Fruit fly (Drosophila melanogaster) whole organism, embryonic: ENCODE results near the gene Rpt6R.

Experiments used
- Ada2b ChIP-seq: fragments of 200-800 bp; sonication (Bioruptor generic); IDR thresholded peaks from 2 replicates; pipeline ENCODE4 v1.3.6; 2022; ENCODE audit warnings: missing biosample characterization, missing genetic modification characterization
- Aef1 ChIP-seq: fragments of 200-800 bp; sonication (Bioruptor generic); IDR thresholded peaks from 3 replicates; pipeline ENCODE4 v1.3.6; 2022; ENCODE audit warnings: missing biosample characterization, missing genetic modification characterization
- CG13287 ChIP-seq: fragments of 200-800 bp; sonication (Bioruptor generic); IDR thresholded peaks from 2 replicates; pipeline ENCODE4 v1.3.6; 2022; ENCODE audit warnings: missing biosample characterization, missing genetic modification characterization; ENCODE audit not compliant: partially characterized antibody
- CG13424 ChIP-seq: fragments of 200-800 bp; sonication (Bioruptor generic); optimal IDR thresholded peaks from 2 replicates; lab custom pipeline; 2019; ENCODE audit warnings: missing biosample characterization, mild to moderate bottlenecking, missing genetic modification characterization, moderate library complexity
- CG13775 ChIP-seq: fragments of 200-800 bp; sonication (Bioruptor generic); optimal IDR thresholded peaks from 3 replicates; lab custom pipeline; 2017; ENCODE audit warnings: missing biosample characterization, mild to moderate bottlenecking, missing genetic modification characterization
- CG14667 ChIP-seq: fragments of 200-800 bp; sonication (Bioruptor generic); IDR thresholded peaks from 2 replicates; pipeline ENCODE4 v1.3.6; 2022; ENCODE audit warnings: missing biosample characterization, missing genetic modification characterization
- CG14860 ChIP-seq: fragments of 200-800 bp; sonication (Bioruptor generic); IDR thresholded peaks from 3 replicates; pipeline ENCODE4 v1.3.6; 2022; ENCODE audit warnings: missing biosample characterization, missing genetic modification characterization; ENCODE audit not compliant: partially characterized antibody
- CG15514 ChIP-seq: fragments of 200-800 bp; sonication (Bioruptor generic); optimal IDR thresholded peaks from 3 replicates; lab custom pipeline; 2017; ENCODE audit warnings: missing biosample characterization, missing genetic modification characterization, mild to moderate bottlenecking, moderate library complexity, missing genetic modification reagents
- CG17186 ChIP-seq: fragments of 200-800 bp; sonication (Bioruptor generic); optimal IDR thresholded peaks from 3 replicates; lab custom pipeline; 2017; ENCODE audit warnings: missing biosample characterization, missing genetic modification reagents, missing genetic modification characterization
- CG17361 ChIP-seq: fragments of 200-800 bp; sonication (Bioruptor generic); IDR thresholded peaks from 3 replicates; pipeline ENCODE4 v1.3.6; 2022; ENCODE audit warnings: missing biosample characterization, missing genetic modification characterization
- CG17802 ChIP-seq: fragments of 200-800 bp; sonication (Bioruptor generic); optimal IDR thresholded peaks from 2 replicates; lab custom pipeline; 2018; ENCODE audit warnings: missing biosample characterization, mild to moderate bottlenecking, missing genetic modification characterization, moderate library complexity
- CG18476 ChIP-seq: fragments of 200-800 bp; sonication (Bioruptor generic); optimal IDR thresholded peaks from 2 replicates; lab custom pipeline; 2016; ENCODE audit warnings: missing biosample characterization, mild to moderate bottlenecking, missing genetic modification characterization
- CG18764 ChIP-seq: fragments of 200-800 bp; sonication (Bioruptor generic); optimal IDR thresholded peaks from 3 replicates; lab custom pipeline; 2016; ENCODE audit warnings: missing biosample characterization, missing genetic modification characterization
- CG32532 ChIP-seq: fragments of 200-800 bp; sonication (Bioruptor generic); IDR thresholded peaks from 2 replicates; pipeline ENCODE4 v1.3.6; 2022; ENCODE audit warnings: missing biosample characterization, missing genetic modification characterization
- CG32767 ChIP-seq: fragments of 200-800 bp; sonication (Bioruptor generic); IDR thresholded peaks from 2 replicates; pipeline ENCODE4 v1.3.6; 2022; ENCODE audit warnings: missing biosample characterization, missing genetic modification characterization
- CG3838 ChIP-seq: fragments of 200-800 bp; sonication (Bioruptor generic); optimal IDR thresholded peaks from 3 replicates; lab custom pipeline; 2016; ENCODE audit warnings: missing biosample characterization, missing genetic modification characterization
- CG4328 ChIP-seq: fragments of 200-800 bp; sonication (Bioruptor generic); optimal IDR thresholded peaks from 3 replicates; lab custom pipeline; 2017; ENCODE audit warnings: missing biosample characterization, missing genetic modification reagents, missing genetic modification characterization
- CG4820 ChIP-seq: fragments of 200-800 bp; sonication (Bioruptor generic); optimal IDR thresholded peaks from 3 replicates; lab custom pipeline; 2016; ENCODE audit warnings: missing biosample characterization, missing genetic modification characterization
- CG7786 ChIP-seq: fragments of 200-800 bp; sonication (Bioruptor generic); optimal IDR thresholded peaks from 2 replicates; lab custom pipeline; 2016; ENCODE audit warnings: missing biosample characterization, missing genetic modification characterization
- CG8089 ChIP-seq: fragments of 200-800 bp; sonication (Bioruptor generic); optimal IDR thresholded peaks from 3 replicates; lab custom pipeline; 2016; ENCODE audit warnings: missing biosample characterization, missing genetic modification characterization
- CG9215 ChIP-seq: fragments of 200-800 bp; sonication (Bioruptor generic); IDR thresholded peaks from 2 replicates; pipeline ENCODE4 v1.3.6; 2022; ENCODE audit warnings: missing biosample characterization, missing genetic modification characterization
- CG9437 ChIP-seq: fragments of 200-800 bp; sonication (Bioruptor generic); optimal IDR thresholded peaks from 2 replicates; lab custom pipeline; 2018; ENCODE audit warnings: missing biosample characterization, mild to moderate bottlenecking, missing genetic modification characterization
- CG9609 ChIP-seq: fragments of 200-800 bp; sonication (Bioruptor generic); optimal IDR thresholded peaks from 3 replicates; lab custom pipeline; 2016; ENCODE audit warnings: missing biosample characterization, missing genetic modification characterization
- CTCF ChIP-seq: fragments of 200-800 bp; sonication (Bioruptor generic); optimal IDR thresholded peaks from 2 replicates; lab custom pipeline; 2017; ENCODE audit warnings: missing biosample characterization, mild to moderate bottlenecking, missing genetic modification characterization, moderate library complexity
- Camta ChIP-seq: fragments of 200-800 bp; sonication (Bioruptor generic); optimal IDR thresholded peaks from 2 replicates; lab custom pipeline; 2016; ENCODE audit warnings: missing biosample characterization, missing genetic modification characterization
- Doc3 ChIP-seq: fragments of 200-800 bp; sonication (Bioruptor generic); IDR thresholded peaks from 3 replicates; pipeline ENCODE4 v1.3.6; 2022; ENCODE audit warnings: missing biosample characterization, missing genetic modification characterization; ENCODE audit not compliant: partially characterized antibody
- ERR ChIP-seq: fragments of 200-800 bp; sonication (Bioruptor generic); optimal IDR thresholded peaks from 2 replicates; lab custom pipeline; 2016; ENCODE audit warnings: missing biosample characterization, missing genetic modification characterization
- HLH4C ChIP-seq: fragments of 200-800 bp; sonication (Bioruptor generic); IDR thresholded peaks from 3 replicates; pipeline ENCODE4 v1.3.6; 2022; ENCODE audit warnings: missing biosample characterization, missing genetic modification characterization; ENCODE audit not compliant: partially characterized antibody
- HmgD ChIP-seq: fragments of 200-800 bp; sonication (Bioruptor generic); optimal IDR thresholded peaks from 3 replicates; lab custom pipeline; 2016; ENCODE audit warnings: missing biosample characterization, missing genetic modification characterization
- Hmr ChIP-seq: fragments of 200-800 bp; sonication (Bioruptor generic); optimal IDR thresholded peaks from 3 replicates; lab custom pipeline; 2017; ENCODE audit warnings: mild to moderate bottlenecking, missing biosample characterization, missing genetic modification reagents, missing genetic modification characterization
- Lhr ChIP-seq: fragments of 200-800 bp; sonication (Bioruptor generic); optimal IDR thresholded peaks from 3 replicates; lab custom pipeline; 2017; ENCODE audit warnings: mild to moderate bottlenecking, missing biosample characterization, missing genetic modification reagents, missing genetic modification characterization
- Max ChIP-seq: fragments of 200-800 bp; sonication (Bioruptor generic); optimal IDR thresholded peaks from 2 replicates; lab custom pipeline; 2016; ENCODE audit warnings: missing biosample characterization, mild to moderate bottlenecking, missing genetic modification characterization
- Ptx1 ChIP-seq: fragments of 200-800 bp; sonication (Bioruptor generic); IDR thresholded peaks from 2 replicates; pipeline ENCODE4 v1.3.6; 2022; ENCODE audit warnings: missing biosample characterization, missing genetic modification characterization
- bab2 ChIP-seq: fragments of 200-800 bp; sonication (Bioruptor generic); optimal IDR thresholded peaks from 2 replicates; lab custom pipeline; 2016; ENCODE audit warnings: missing biosample characterization, missing genetic modification characterization
- bcd ChIP-seq: fragments of 200-800 bp; sonication (Bioruptor generic); optimal IDR thresholded peaks from 2 replicates; lab custom pipeline; 2017; ENCODE audit warnings: missing biosample characterization, mild to moderate bottlenecking, missing genetic modification characterization
- bsh ChIP-seq, 2 experiments: fragments of 200-800 bp; sonication (Bioruptor generic); optimal IDR thresholded peaks; 2 replicates each; lab custom pipeline; 2017 to 2018; ENCODE audit warnings: mild to moderate bottlenecking in 2 of 2, missing biosample characterization in 2 of 2, missing genetic modification characterization in 2 of 2, moderate library complexity in 1 of 2
- emc ChIP-seq: fragments of 200-800 bp; sonication (Bioruptor generic); optimal IDR thresholded peaks from 2 replicates; lab custom pipeline; 2016; ENCODE audit warnings: missing biosample characterization, missing genetic modification characterization
- ems ChIP-seq: fragments of 200-800 bp; sonication (Bioruptor generic); optimal IDR thresholded peaks from 3 replicates; lab custom pipeline; 2016; ENCODE audit warnings: missing biosample characterization, missing genetic modification characterization
- fu2 ChIP-seq: fragments of 200-800 bp; sonication (Bioruptor generic); optimal IDR thresholded peaks from 2 replicates; lab custom pipeline; 2016; ENCODE audit warnings: missing biosample characterization, missing genetic modification characterization
- grn ChIP-seq: fragments of 200-800 bp; sonication (Bioruptor generic); optimal IDR thresholded peaks from 3 replicates; lab custom pipeline; 2017; ENCODE audit warnings: missing biosample characterization, missing genetic modification characterization
- gsb-n ChIP-seq: fragments of 200-800 bp; sonication (Bioruptor generic); optimal IDR thresholded peaks from 3 replicates; lab custom pipeline; 2018; ENCODE audit warnings: missing biosample characterization, mild to moderate bottlenecking, missing genetic modification characterization
- jumu ChIP-seq: fragments of 200-800 bp; sonication (Bioruptor generic); optimal IDR thresholded peaks from 3 replicates; lab custom pipeline; 2016; ENCODE audit warnings: missing biosample characterization, missing genetic modification characterization
- luna ChIP-seq: fragments of 200-800 bp; sonication (Bioruptor generic); optimal IDR thresholded peaks from 2 replicates; lab custom pipeline; 2016; ENCODE audit warnings: missing biosample characterization, missing genetic modification characterization
- nerfin-1 ChIP-seq: fragments of 200-800 bp; sonication (Bioruptor generic); optimal IDR thresholded peaks from 3 replicates; lab custom pipeline; 2019; ENCODE audit warnings: missing biosample characterization, mild to moderate bottlenecking, missing genetic modification characterization, moderate library complexity
- pfk ChIP-seq: fragments of 200-800 bp; sonication (Bioruptor generic); optimal IDR thresholded peaks from 2 replicates; lab custom pipeline; 2018; ENCODE audit warnings: missing biosample characterization, mild to moderate bottlenecking, missing genetic modification characterization, moderate library complexity
- pita ChIP-seq: fragments of 200-800 bp; sonication (Bioruptor generic); optimal IDR thresholded peaks from 2 replicates; lab custom pipeline; 2017; ENCODE audit warnings: missing biosample characterization, mild to moderate bottlenecking, missing genetic modification characterization
- sens ChIP-seq: fragments of 200-800 bp; sonication (Bioruptor generic); peaks from one replicate; lab custom pipeline; 2016; ENCODE audit warnings: missing biosample characterization, missing genetic modification characterization
- sima ChIP-seq: fragments of 200-800 bp; sonication (Bioruptor generic); optimal IDR thresholded peaks from 2 replicates; lab custom pipeline; 2016; ENCODE audit warnings: missing biosample characterization, missing genetic modification characterization
- yki ChIP-seq: fragments of >200 bp; optimal IDR thresholded peaks from 3 replicates; lab custom pipeline; 2018
- zen2 ChIP-seq: fragments of 200-800 bp; sonication (Bioruptor generic); IDR thresholded peaks from 3 replicates; pipeline ENCODE4 v1.3.6; 2022; ENCODE audit warnings: missing biosample characterization, missing genetic modification characterization; ENCODE audit not compliant: partially characterized antibody

Gene Rpt6R

dm6 chr3R:30601440-30602256 lies 18.2 kb upstream of the Rpt6R start, which contains the start of the genes CG2246 and CG31021 (continued):
- peak; percentile 17 for TF ChIP-seq CG9437
- TF ChIP-seq fu2 (GFP tag; lab: Kevin White, UChicago) = peak; percentile 62
- peak; percentile 88 for TF ChIP-seq CG3838 (GFP tag; lab: Kevin White, UChicago)
- no peak for TF ChIP-seq CG32767 (GFP tag; lab: Robert Waterston, UW)
- TF ChIP-seq jumu (GFP tag; lab: Kevin White, UChicago) = peak; percentile 85
- TF ChIP-seq CTCF (GFP tag; lab: Kevin White, UChicago) = peak; percentile 36
- TF ChIP-seq luna (GFP tag; lab: Kevin White, UChicago) = peak; percentile 4
- TF ChIP-seq Lhr (GFP tag; lab: Kevin White, UChicago) = peak; percentile 98
- peak; percentile 49 for TF ChIP-seq Max (GFP tag; lab: Kevin White, UChicago)
- peak in 1 of 2 experiments; percentile 4 for TF ChIP-seq bsh (GFP tag; optimal IDR thresholded peaks at IDR 0.05; lab: Kevin White, UChicago)
- TF ChIP-seq CG18764 (GFP tag; lab: Kevin White, UChicago) = no peak
- TF ChIP-seq CG9609 = peak; percentile 36
- peak; percentile 71 for TF ChIP-seq CG14860
- peak; percentile 39 for TF ChIP-seq nerfin-1 (tag; lab: Kevin White, UChicago)
- TF ChIP-seq CG7786 (GFP tag; lab: Kevin White, UChicago) = peak; percentile 56
- TF ChIP-seq yki = peak; percentile 4
- peak; percentile 43; the same call in 1 of the 2 replicates for TF ChIP-seq Ptx1
- peak; percentile 53 for TF ChIP-seq CG13775 (GFP tag; lab: Kevin White, UChicago)
- peak; percentile 16; the same call in 1 of the 2 replicates for TF ChIP-seq Ada2b
- no peak for TF ChIP-seq CG8089 (GFP tag; lab: Kevin White, UChicago)
- no peak for TF ChIP-seq CG17802
- peak; percentile 29 for TF ChIP-seq ems (GFP tag; lab: Kevin White, UChicago)
- TF ChIP-seq CG15514 (GFP tag; lab: Kevin White, UChicago) = peak; percentile 62
- peak; percentile 69 for TF ChIP-seq Doc3 (GFP tag; lab: Robert Waterston, UW)
- peak; percentile 82 for TF ChIP-seq pita (GFP tag; lab: Kevin White, UChicago)
- TF ChIP-seq pfk (GFP tag; lab: Kevin White, UChicago) = no peak
- TF ChIP-seq Camta (GFP tag; lab: Kevin White, UChicago) = peak; percentile 15
- peak; percentile 30 for TF ChIP-seq ERR (GFP tag; lab: Kevin White, UChicago)
- peak; percentile 74 for TF ChIP-seq CG17361 (GFP tag; lab: Robert Waterston, UW)
- peak; percentile 88 for TF ChIP-seq HmgD (GFP tag; lab: Kevin White, UChicago)
- 0 out of 3 replicates have a peak, but pooled peaks have one; percentile 46 for TF ChIP-seq zen2 (GFP tag; lab: Robert Waterston, UW)
- TF ChIP-seq Hmr (GFP tag; lab: Kevin White, UChicago) = peak; percentile 83
- peak; percentile 43; the same call in 2 of the 3 replicates for TF ChIP-seq Aef1 (GFP tag; lab: Robert Waterston, UW)
- TF ChIP-seq CG18476 (GFP tag; lab: Kevin White, UChicago) = peak; percentile 2
- TF ChIP-seq CG17186 = peak; percentile 27
- peak; percentile 71 for TF ChIP-seq HLH4C
- TF ChIP-seq sens (GFP tag; lab: Kevin White, UChicago) = peak; percentile 87
- peak; percentile 51 for TF ChIP-seq bab2 (GFP tag; lab: Kevin White, UChicago)
- no peak for TF ChIP-seq CG14667 (GFP tag; lab: Robert Waterston, UW)
- peak; percentile 72 for TF ChIP-seq CG32532 (GFP tag; lab: Robert Waterston, UW)
- peak; percentile 47 for TF ChIP-seq CG4820 (GFP tag; lab: Kevin White, UChicago)
- TF ChIP-seq grn (GFP tag; lab: Kevin White, UChicago) = peak; percentile 43
- no peak for TF ChIP-seq sima (GFP tag; lab: Kevin White, UChicago)
- peak; percentile 60 for TF ChIP-seq bcd
- TF ChIP-seq CG13424 (tag; lab: Kevin White, UChicago) = peak; percentile 59
- TF ChIP-seq CG9215 = peak; percentile 60
- peak; percentile 85 for TF ChIP-seq CG13287
- peak; percentile 43 for TF ChIP-seq emc (GFP tag; lab: Kevin White, UChicago)
- no peak for TF ChIP-seq CG4328 (GFP tag; lab: Kevin White, UChicago)
- TF ChIP-seq gsb-n = peak; percentile 9
